Fruit fly (Drosophila melanogaster) whole organism, embryonic: ENCODE results near the gene CG11842.
A peak's percentile ranks its signal among the peaks of the same experiment; 100 is the strongest.

ENCODE experiments used
- Adf1 ChIP-seq: fragments of 200-800 bp; sonication (Bioruptor generic); IDR thresholded peaks from 2 replicates; pipeline ENCODE4 v1.3.6; 2022; ENCODE audit warnings: missing biosample characterization, missing genetic modification characterization
- B-H2 ChIP-seq: fragments of 200-800 bp; sonication (Bioruptor generic); optimal IDR thresholded peaks from 2 replicates; lab custom pipeline; 2018; ENCODE audit warnings: missing biosample characterization, mild to moderate bottlenecking, missing genetic modification characterization
- Bgb ChIP-seq: fragments of 200-800 bp; sonication (Bioruptor generic); IDR thresholded peaks from 2 replicates; pipeline ENCODE4 v1.3.6; 2022; ENCODE audit warnings: missing biosample characterization, missing genetic modification characterization; ENCODE audit not compliant: partially characterized antibody
- C15 ChIP-seq: fragments of 200-800 bp; sonication (Bioruptor generic); IDR thresholded peaks from 3 replicates; pipeline ENCODE4 v1.3.6; 2022; ENCODE audit warnings: missing biosample characterization, missing genetic modification characterization
- CG11247 ChIP-seq: fragments of 200-800 bp; sonication (Bioruptor generic); IDR thresholded peaks from 2 replicates; pipeline ENCODE4 v1.3.6; 2022; ENCODE audit warnings: missing biosample characterization, missing genetic modification characterization
- CG12236 ChIP-seq: fragments of 200-800 bp; sonication (Bioruptor generic); optimal IDR thresholded peaks from 2 replicates; lab custom pipeline; 2016; ENCODE audit warnings: missing biosample characterization, missing genetic modification characterization
- CG12769 ChIP-seq: fragments of 200-800 bp; sonication (Bioruptor generic); optimal IDR thresholded peaks from 2 replicates; lab custom pipeline; 2019; ENCODE audit warnings: missing biosample characterization, mild to moderate bottlenecking, missing genetic modification characterization, moderate library complexity
- CG13775 ChIP-seq: fragments of 200-800 bp; sonication (Bioruptor generic); optimal IDR thresholded peaks from 3 replicates; lab custom pipeline; 2017; ENCODE audit warnings: missing biosample characterization, mild to moderate bottlenecking, missing genetic modification characterization
- CG13894 ChIP-seq: fragments of 200-800 bp; sonication (Bioruptor generic); optimal IDR thresholded peaks from 3 replicates; lab custom pipeline; 2018; ENCODE audit warnings: missing biosample characterization, mild to moderate bottlenecking, missing genetic modification characterization, moderate library complexity
- CG14441 ChIP-seq: fragments of 200-800 bp; sonication (Bioruptor generic); IDR thresholded peaks from 2 replicates; pipeline ENCODE4 v1.3.6; 2022; ENCODE audit warnings: missing biosample characterization, missing genetic modification characterization
- CG14965 ChIP-seq: fragments of 200-800 bp; sonication (Bioruptor generic); optimal IDR thresholded peaks from 2 replicates; lab custom pipeline; 2016; ENCODE audit warnings: missing biosample characterization, missing genetic modification characterization, borderline replicate concordance
- CG15011 ChIP-seq: fragments of 200-800 bp; sonication (Bioruptor generic); optimal IDR thresholded peaks from 3 replicates; lab custom pipeline; 2018; ENCODE audit warnings: missing biosample characterization, mild to moderate bottlenecking, missing genetic modification characterization
- CG15514 ChIP-seq: fragments of 200-800 bp; sonication (Bioruptor generic); optimal IDR thresholded peaks from 3 replicates; lab custom pipeline; 2017; ENCODE audit warnings: missing biosample characterization, missing genetic modification characterization, mild to moderate bottlenecking, moderate library complexity, missing genetic modification reagents
- CG2129 ChIP-seq: fragments of 200-800 bp; sonication (Bioruptor generic); IDR thresholded peaks from 2 replicates; pipeline ENCODE4 v1.3.6; 2022; ENCODE audit warnings: missing biosample characterization, missing genetic modification characterization; ENCODE audit not compliant: partially characterized antibody
- CG4404 ChIP-seq: fragments of 200-800 bp; sonication (Bioruptor generic); IDR thresholded peaks from 2 replicates; pipeline ENCODE4 v1.3.6; 2022; ENCODE audit warnings: missing biosample characterization, missing genetic modification characterization
- CTCF ChIP-seq: fragments of 200-800 bp; sonication (Bioruptor generic); optimal IDR thresholded peaks from 2 replicates; lab custom pipeline; 2017; ENCODE audit warnings: missing biosample characterization, mild to moderate bottlenecking, missing genetic modification characterization, moderate library complexity
- CrebB ChIP-seq: fragments of 200-800 bp; sonication (Bioruptor generic); optimal IDR thresholded peaks from 3 replicates; lab custom pipeline; 2018; ENCODE audit warnings: missing biosample characterization, mild to moderate bottlenecking, missing genetic modification characterization
- D19A ChIP-seq: fragments of 200-800 bp; optimal IDR thresholded peaks from 3 replicates; lab custom pipeline; 2019; ENCODE audit warnings: missing biosample characterization, mild to moderate bottlenecking, missing genetic modification characterization, moderate library complexity
- Deaf1 ChIP-seq: fragments of 200-800 bp; optimal IDR thresholded peaks from 3 replicates; lab custom pipeline; 2019; ENCODE audit warnings: missing biosample characterization, mild to moderate bottlenecking, missing genetic modification characterization, moderate library complexity
- Dref ChIP-seq: fragments of 200-800 bp; sonication (Bioruptor generic); IDR thresholded peaks from 2 replicates; pipeline ENCODE4 v1.3.6; 2022; ENCODE audit warnings: missing biosample characterization, missing genetic modification characterization
- ERR ChIP-seq: fragments of 200-800 bp; sonication (Bioruptor generic); optimal IDR thresholded peaks from 2 replicates; lab custom pipeline; 2016; ENCODE audit warnings: missing biosample characterization, missing genetic modification characterization
- Eip74EF ChIP-seq, 2 experiments: fragments of 200-800 bp in 1 of 2; fragments of >200 bp in 1 of 2; sonication (Bioruptor generic) in 1 of 2; optimal IDR thresholded peaks; 2 replicates each; lab custom pipeline; 2017 to 2019; ENCODE audit warnings: missing biosample characterization in 2 of 2, missing genetic modification characterization in 2 of 2, mild to moderate bottlenecking in 1 of 2, moderate library complexity in 1 of 2
- Fer3 ChIP-seq: fragments of 200-800 bp; sonication (Bioruptor generic); optimal IDR thresholded peaks from 2 replicates; lab custom pipeline; 2018; ENCODE audit warnings: missing biosample characterization, mild to moderate bottlenecking, missing genetic modification characterization, moderate library complexity
- HLH3B ChIP-seq: fragments of 200-800 bp; sonication (Bioruptor generic); IDR thresholded peaks from 2 replicates; pipeline ENCODE4 v1.3.6; 2022; ENCODE audit warnings: missing biosample characterization, missing genetic modification characterization
- NK7.1 ChIP-seq: fragments of 200-800 bp; sonication (Bioruptor generic); optimal IDR thresholded peaks from 3 replicates; lab custom pipeline; 2016; ENCODE audit warnings: missing biosample characterization, missing genetic modification characterization
- Spps ChIP-seq: fragments of 200-800 bp; sonication (Bioruptor generic); optimal IDR thresholded peaks from 2 replicates; lab custom pipeline; 2018; ENCODE audit warnings: missing biosample characterization, mild to moderate bottlenecking, missing genetic modification characterization
- az2 ChIP-seq: fragments of 200-800 bp; sonication (Bioruptor generic); optimal IDR thresholded peaks from 3 replicates; lab custom pipeline; 2016; ENCODE audit warnings: missing biosample characterization, missing genetic modification characterization
- bbx ChIP-seq: fragments of 200-800 bp; sonication (Bioruptor generic); IDR thresholded peaks from 2 replicates; pipeline ENCODE4 v1.3.6; 2022; ENCODE audit warnings: missing biosample characterization, missing genetic modification characterization; ENCODE audit not compliant: partially characterized antibody
- cg ChIP-seq: fragments of 200-800 bp; sonication (Bioruptor generic); optimal IDR thresholded peaks from 3 replicates; lab custom pipeline; 2019; ENCODE audit warnings: missing biosample characterization, mild to moderate bottlenecking, missing genetic modification characterization, moderate library complexity
- ci ChIP-seq: fragments of 200-800 bp; sonication (Bioruptor generic); IDR thresholded peaks from 3 replicates; pipeline ENCODE4 v1.3.6; 2022; ENCODE audit warnings: missing biosample characterization, missing genetic modification characterization
- corto ChIP-seq: fragments of 200-800 bp; sonication (Bioruptor generic); optimal IDR thresholded peaks from 2 replicates; lab custom pipeline; 2016; ENCODE audit warnings: missing biosample characterization, mild to moderate bottlenecking, missing genetic modification characterization, moderate library complexity
- danr ChIP-seq: fragments of 200-800 bp; sonication (Bioruptor generic); IDR thresholded peaks from 2 replicates; pipeline ENCODE4 v1.3.6; 2022; ENCODE audit warnings: missing biosample characterization, missing genetic modification characterization
- dimm ChIP-seq: fragments of 200-800 bp; sonication (Bioruptor generic); IDR thresholded peaks from 2 replicates; pipeline ENCODE4 v1.3.6; 2022; ENCODE audit warnings: missing biosample characterization, missing genetic modification characterization
- disco-r ChIP-seq: fragments of 200-800 bp; sonication (Bioruptor generic); optimal IDR thresholded peaks from 2 replicates; lab custom pipeline; 2016; ENCODE audit warnings: missing biosample characterization, missing genetic modification characterization
- ems ChIP-seq: fragments of 200-800 bp; sonication (Bioruptor generic); optimal IDR thresholded peaks from 3 replicates; lab custom pipeline; 2016; ENCODE audit warnings: missing biosample characterization, missing genetic modification characterization
- en ChIP-seq: fragments of 200-800 bp; sonication (Bioruptor generic); optimal IDR thresholded peaks from 2 replicates; lab custom pipeline; 2016; ENCODE audit warnings: missing biosample characterization, missing genetic modification characterization
- eyg ChIP-seq: fragments of 200-800 bp; sonication (Bioruptor generic); optimal IDR thresholded peaks from 3 replicates; lab custom pipeline; 2016; ENCODE audit warnings: missing biosample characterization, missing genetic modification characterization
- fd64A ChIP-seq: fragments of 200-800 bp; sonication (Bioruptor generic); optimal IDR thresholded peaks from 3 replicates; lab custom pipeline; 2018; ENCODE audit warnings: missing biosample characterization, mild to moderate bottlenecking, missing genetic modification characterization
- klu ChIP-seq: fragments of 200-800 bp; sonication (Bioruptor generic); IDR thresholded peaks from 2 replicates; pipeline ENCODE4 v1.3.6; 2022; ENCODE audit warnings: missing biosample characterization, missing genetic modification characterization
- lov ChIP-seq, 2 experiments: fragments of 200-800 bp in 1 of 2; fragments of >200 bp in 1 of 2; sonication (Bioruptor generic) in 1 of 2; IDR thresholded peaks in 1 of 2; optimal IDR thresholded peaks in 1 of 2; 2 replicates in 1 of 2; 3 replicates in 1 of 2; pipeline versions ENCODE4 v1.3.6 to Lab custom; 2017 to 2022; ENCODE audit warnings: missing biosample characterization in 1 of 2, missing genetic modification characterization in 1 of 2
- mam ChIP-seq: fragments of 200-800 bp; sonication (Bioruptor generic); optimal IDR thresholded peaks from 3 replicates; lab custom pipeline; 2016; ENCODE audit warnings: missing biosample characterization, missing genetic modification characterization
- org-1 ChIP-seq: fragments of 200-800 bp; sonication (Bioruptor generic); optimal IDR thresholded peaks from 2 replicates; lab custom pipeline; 2017; ENCODE audit warnings: missing biosample characterization, missing genetic modification characterization
- pan ChIP-seq, 4 experiments: fragments of >200 bp in 3 of 4; fragments of 200-800 bp in 1 of 4; sonication (Bioruptor generic) in 1 of 4; optimal IDR thresholded peaks in 3 of 4; IDR thresholded peaks in 1 of 4; 2 replicates each; pipeline versions ENCODE4 v1.3.6 to Lab custom; 2017 to 2022; ENCODE audit warnings: missing biosample characterization in 2 of 4, missing genetic modification characterization in 2 of 4, mixed read lengths in 1 of 4
- pita ChIP-seq: fragments of 200-800 bp; sonication (Bioruptor generic); optimal IDR thresholded peaks from 2 replicates; lab custom pipeline; 2017; ENCODE audit warnings: missing biosample characterization, mild to moderate bottlenecking, missing genetic modification characterization
- slbo ChIP-seq: fragments of 200-800 bp; sonication (Bioruptor generic); IDR thresholded peaks from 2 replicates; pipeline ENCODE4 v1.3.6; 2022; ENCODE audit warnings: missing biosample characterization, missing genetic modification characterization
- slou ChIP-seq: fragments of 200-800 bp; sonication (Bioruptor generic); optimal IDR thresholded peaks from 3 replicates; lab custom pipeline; 2016; ENCODE audit warnings: missing biosample characterization, missing genetic modification characterization
- slp2 ChIP-seq: fragments of 200-800 bp; sonication (Bioruptor generic); optimal IDR thresholded peaks from 2 replicates; lab custom pipeline; 2016; ENCODE audit warnings: missing biosample characterization, missing genetic modification characterization
- so ChIP-seq: fragments of 200-800 bp; sonication (Bioruptor generic); IDR thresholded peaks from 3 replicates; pipeline ENCODE4 v1.3.6; 2022; ENCODE audit warnings: missing biosample characterization, missing genetic modification characterization
- tx ChIP-seq: fragments of 200-800 bp; sonication (Bioruptor generic); optimal IDR thresholded peaks from 2 replicates; lab custom pipeline; 2016; ENCODE audit warnings: missing biosample characterization, missing genetic modification characterization
- unpg ChIP-seq: fragments of 200-800 bp; sonication (Bioruptor generic); optimal IDR thresholded peaks from 3 replicates; lab custom pipeline; 2018; ENCODE audit warnings: missing biosample characterization, mild to moderate bottlenecking, missing genetic modification characterization, moderate library complexity

CG11842 gene

DNA sequence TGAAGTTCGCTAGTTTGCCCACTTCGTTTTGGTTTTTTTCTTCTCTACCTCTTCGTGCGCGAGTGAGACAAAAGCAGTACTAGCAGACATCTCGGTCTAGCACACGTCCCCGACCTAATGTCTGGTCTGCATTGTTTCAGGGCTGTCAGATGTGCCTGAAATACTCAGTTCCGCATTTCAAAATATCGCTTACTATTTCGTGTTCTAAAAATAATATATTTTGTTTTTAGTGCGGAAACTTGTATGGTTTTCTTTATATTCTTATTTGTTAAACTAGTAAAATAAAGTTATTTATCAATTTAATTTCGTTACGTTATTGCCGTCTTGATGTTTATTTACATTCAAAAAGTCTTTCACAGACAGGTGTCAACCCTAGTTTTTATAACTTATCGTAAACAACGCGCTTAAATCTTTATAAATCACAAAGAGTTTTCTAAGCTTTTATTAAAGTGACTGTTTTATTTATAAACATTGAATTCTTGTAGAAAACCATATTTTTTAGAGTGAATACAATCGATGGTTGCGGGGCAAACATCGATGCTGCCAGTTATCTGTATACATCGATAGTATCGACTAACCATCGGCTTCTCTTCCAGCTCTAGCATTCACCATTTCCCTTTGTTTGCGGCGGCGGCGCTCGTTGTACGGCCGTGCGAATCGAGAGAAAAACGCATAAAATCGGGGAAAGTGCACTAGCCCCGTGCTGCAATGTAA lies 10.9 kb downstream of the CG11842 start (continued):
- TF ChIP-seq disco-r, result peak; percentile 24
- no peak for TF ChIP-seq danr (GFP tag; lab: Robert Waterston, UW)
- TF ChIP-seq CTCF, result no peak
- no peak for TF ChIP-seq so (GFP tag; lab: Robert Waterston, UW)
- TF ChIP-seq NK7.1 (GFP tag; lab: Kevin White, UChicago), result peak; percentile 22
- no peak for TF ChIP-seq Dref (GFP tag; lab: Robert Waterston, UW)
- TF ChIP-seq pan (optimal IDR thresholded peaks at IDR 0.05; lab: Kevin White, UChicago), result no peak
- TF ChIP-seq pan (GFP tag; optimal IDR thresholded peaks at IDR 0.05 in 1 of 2, IDR thresholded peaks at IDR 0.05 in 1 of 2), result no peak
- TF ChIP-seq CG2129 (GFP tag; lab: Robert Waterston, UW), result no peak
- peak; percentile 79 for TF ChIP-seq Fer3 (tag; lab: Kevin White, UChicago)
- TF ChIP-seq slbo, result no peak
- no peak for TF ChIP-seq C15
- TF ChIP-seq cg (GFP tag; lab: Kevin White, UChicago), result no peak
- peak; percentile 9 for TF ChIP-seq slp2 (GFP tag; lab: Kevin White, UChicago)
- peak; percentile 65 for TF ChIP-seq mam (GFP tag; lab: Kevin White, UChicago)
- TF ChIP-seq CG12769, result peak; percentile 61
- peak; percentile 30 for TF ChIP-seq CG15514 (GFP tag; lab: Kevin White, UChicago)
- TF ChIP-seq lov (optimal IDR thresholded peaks at IDR 0.05; lab: Kevin White, UChicago), result no peak
- no peak for TF ChIP-seq lov (GFP tag; IDR thresholded peaks at IDR 0.05; lab: Robert Waterston, UW)
- TF ChIP-seq Bgb, result no peak
- TF ChIP-seq CG14965 (GFP tag; lab: Kevin White, UChicago), result no peak
- no peak for TF ChIP-seq CG11247
- TF ChIP-seq CG12236 (GFP tag; lab: Kevin White, UChicago), result no peak
- peak; percentile 63 for TF ChIP-seq CG15011 (GFP tag; lab: Kevin White, UChicago)
- no peak for TF ChIP-seq corto
- peak; percentile 80 for TF ChIP-seq unpg (GFP tag; lab: Kevin White, UChicago)
- TF ChIP-seq eyg (GFP tag; lab: Kevin White, UChicago), result peak; percentile 31
- peak; percentile 62 for TF ChIP-seq CG13894 (tag; lab: Kevin White, UChicago)
- TF ChIP-seq B-H2, result peak; percentile 65
- TF ChIP-seq klu (GFP tag; lab: Robert Waterston, UW), result no peak
- no peak for TF ChIP-seq Spps (tag; lab: Kevin White, UChicago)
- TF ChIP-seq fd64A (GFP tag; lab: Kevin White, UChicago), result no peak
- TF ChIP-seq CG4404, result no peak
- peak; percentile 49 for TF ChIP-seq org-1 (GFP tag; lab: Kevin White, UChicago)
- TF ChIP-seq Adf1 (GFP tag; lab: Robert Waterston, UW), result no peak
- no peak for TF ChIP-seq pita
- TF ChIP-seq dimm (GFP tag; lab: Robert Waterston, UW), result no peak
- TF ChIP-seq D19A (tag; lab: Kevin White, UChicago), result peak; percentile 64
- TF ChIP-seq Eip74EF (GFP tag; optimal IDR thresholded peaks at IDR 0.05; lab: Kevin White, UChicago), result peak in 1 of 2 experiments; percentile 69
- TF ChIP-seq az2 (GFP tag; lab: Kevin White, UChicago), result peak; percentile 57
- no peak for TF ChIP-seq bbx (GFP tag; lab: Robert Waterston, UW)
- TF ChIP-seq ems (GFP tag; lab: Kevin White, UChicago), result peak; percentile 4
- TF ChIP-seq tx (GFP tag; lab: Kevin White, UChicago), result peak; percentile 28
- peak; percentile 49 for TF ChIP-seq ERR
- peak; percentile 33 for TF ChIP-seq Deaf1 (tag; lab: Kevin White, UChicago)
- no peak for TF ChIP-seq HLH3B (GFP tag; lab: Robert Waterston, UW)
- no peak for TF ChIP-seq slou (GFP tag; lab: Kevin White, UChicago)
- no peak for TF ChIP-seq ci (GFP tag; lab: Robert Waterston, UW)
- no peak for TF ChIP-seq en (GFP tag; lab: Kevin White, UChicago)
- no peak for TF ChIP-seq CG14441 (GFP tag; lab: Robert Waterston, UW)
- TF ChIP-seq CrebB, result no peak
- TF ChIP-seq CG13775 (GFP tag; lab: Kevin White, UChicago), result peak; percentile 83
